Worm (Caenorhabditis elegans) whole organism, mixed stage, embryonic: ENCODE measurements around the gene Y32H12A.8.

ENCODE experiments used
- ceh-39 ChIP-seq: fragments of 150-350 bp; optimal IDR thresholded peaks from 2 replicates; lab custom pipeline; 2014; ENCODE audit warnings: missing biosample characterization, missing genetic modification characterization
- ceh-43 ChIP-seq: fragments of 200-800 bp; sonication (Bioruptor generic); optimal IDR thresholded peaks from 2 replicates; lab custom pipeline; 2018; ENCODE audit warnings: mild to moderate bottlenecking, missing genetic modification characterization, moderate library complexity, missing compliant biosample characterization
- elt-3 ChIP-seq: fragments of 150-350 bp; optimal IDR thresholded peaks from 2 replicates; lab custom pipeline; 2014; ENCODE audit warnings: missing biosample characterization, missing genetic modification characterization
- lsy-2 ChIP-seq: fragments of 150-350 bp; optimal IDR thresholded peaks from 2 replicates; lab custom pipeline; 2014; ENCODE audit warnings: missing biosample characterization, missing genetic modification characterization
- mep-1 ChIP-seq: fragments of 150-350 bp; optimal IDR thresholded peaks from 2 replicates; lab custom pipeline; 2017; ENCODE audit warnings: missing biosample characterization, missing genetic modification reagents, missing genetic modification characterization, inconsistent platforms
- nhr-12 ChIP-seq: fragments of 150-350 bp; optimal IDR thresholded peaks from 2 replicates; lab custom pipeline; 2014; ENCODE audit warnings: missing biosample characterization, missing genetic modification characterization
- nhr-237 ChIP-seq: fragments of 150-350 bp; optimal IDR thresholded peaks from 2 replicates; lab custom pipeline; 2014; ENCODE audit warnings: missing biosample characterization, missing genetic modification characterization
- nhr-28 ChIP-seq: fragments of 150-350 bp; optimal IDR thresholded peaks from 2 replicates; lab custom pipeline; 2014; ENCODE audit warnings: missing biosample characterization, missing genetic modification characterization
- nhr-76 ChIP-seq: sonication (generic microtip); optimal IDR thresholded peaks from 2 replicates; lab custom pipeline; 2017; ENCODE audit warnings: missing biosample characterization, missing genetic modification characterization
- unc-62 ChIP-seq: fragments of 150-350 bp; optimal IDR thresholded peaks from 2 replicates; lab custom pipeline; 2014; ENCODE audit warnings: missing biosample characterization, missing genetic modification reagents, missing genetic modification characterization

ce11 chrIII:5372884-5373283, 33.0 kb downstream of the Y32H12A.8 start:
- TF ChIP-seq elt-3, result no peak
- TF ChIP-seq nhr-76 (tag; lab: Kevin White, UChicago), result no peak
- no peak for TF ChIP-seq ceh-43
- no peak for TF ChIP-seq nhr-28 (tag; lab: Kevin White, UChicago)
- no peak for TF ChIP-seq mep-1
- no peak for TF ChIP-seq nhr-12
- no peak for TF ChIP-seq nhr-237
- no peak for TF ChIP-seq unc-62 (GFP tag; lab: Kevin White, UChicago)
- TF ChIP-seq lsy-2 (tag; lab: Kevin White, UChicago), result no peak
- TF ChIP-seq ceh-39, result no peak
